Worm (Caenorhabditis elegans): Measurements from ENCODE around the gene F12A10.6.

Gene F12A10.6

ce11 chrII:5458683-5459410 lies 35.5 kb downstream of the F12A10.6 start:
- TF ChIP-seq fkh-3 (tag; optimal IDR thresholded peaks at IDR 0.05): no peak
- no peak for TF ChIP-seq lin-54 (GFP tag; optimal IDR thresholded peaks at IDR 0.05)
- no peak for TF ChIP-seq nhr-120 (GFP tag; IDR thresholded peaks at IDR 0.05)
- no peak for TF ChIP-seq let-607 (tag; optimal IDR thresholded peaks at IDR 0.05)
- TF ChIP-seq madf-3 (GFP tag; IDR thresholded peaks at IDR 0.05): 0 out of 2 replicates have a peak, but pooled peaks have one; percentile 46
- TF ChIP-seq lsl-1 (GFP tag; optimal IDR thresholded peaks at IDR 0.05): peak; percentile 80
- peak; percentile 57; the same call in 1 of the 2 replicates for TF ChIP-seq F33H1.4 (GFP tag; IDR thresholded peaks at IDR 0.05)
- no peak for TF ChIP-seq ztf-28 (GFP tag; IDR thresholded peaks at IDR 0.05)
- TF ChIP-seq gei-17 (GFP tag; optimal IDR thresholded peaks at IDR 0.05): no peak
- TF ChIP-seq xnd-1 (tag; optimal IDR thresholded peaks at IDR 0.05): peak; percentile 39
- no peak for TF ChIP-seq athp-1 (tag; optimal IDR thresholded peaks at IDR 0.05)
- TF ChIP-seq attf-3 (GFP tag; conservative IDR thresholded peaks at IDR 0.05): no peak
- no peak for TF ChIP-seq sptf-2 (GFP tag; optimal IDR thresholded peaks at IDR 0.05)

- TF ChIP-seq lin-26 (GFP tag; IDR thresholded peaks at IDR 0.05) (no peak), atf-7 (tag; optimal IDR thresholded peaks at IDR 0.05) (no peak), bed-1 (GFP tag; IDR thresholded peaks at IDR 0.05) (no peak), lsl-1 (GFP tag; optimal IDR thresholded peaks at IDR 0.05) (peak; percentile 93), hlh-26 (GFP tag; conservative IDR thresholded peaks at IDR 0.05) (no peak), let-607 (tag; optimal IDR thresholded peaks at IDR 0.05) (no peak), Y56A3A.18 (GFP tag; IDR thresholded peaks at IDR 0.05) (no peak), ztf-6 (GFP tag; IDR thresholded peaks at IDR 0.05) (no peak), pha-4 (tag; optimal IDR thresholded peaks at IDR 0.05) (no peak), nhr-120 (GFP tag; IDR thresholded peaks at IDR 0.05) (no peak), bed-2 (GFP tag; IDR thresholded peaks at IDR 0.05) (no peak), rpc-1 (optimal IDR thresholded peaks at IDR 0.05) (no peak), rpc-1 (tag; optimal IDR thresholded peaks at IDR 0.05) (no peak), sptf-2 (GFP tag; optimal IDR thresholded peaks at IDR 0.05) (no peak), sea-2 (GFP tag; IDR thresholded peaks at IDR 0.05) (no peak), ztf-25 (GFP tag; IDR thresholded peaks at IDR 0.05) (no peak), lin-35 (GFP tag; optimal IDR thresholded peaks at IDR 0.05) (peak in 2 of 3 experiments; percentile 34 to 52), madf-8 (GFP tag; conservative IDR thresholded peaks at IDR 0.05) (peak; percentile 68), T07F8.4 (tag; optimal IDR thresholded peaks at IDR 0.05) (no peak), aptf-2 (GFP tag; conservative IDR thresholded peaks at IDR 0.05) (no peak), snpc-1.3 (tag; optimal IDR thresholded peaks at IDR 0.05; ENCODE audit: insufficient read depth) (peak; percentile 76), madf-6 (GFP tag; IDR thresholded peaks at IDR 0.05) (peak; percentile 87), ets-4 (GFP tag; optimal IDR thresholded peaks at IDR 0.05) (no peak), dox-1 (GFP tag; IDR thresholded peaks at IDR 0.05) (no peak), Y95B8A.8 (GFP tag; IDR thresholded peaks at IDR 0.05) (no peak), ccch-3 (GFP tag; optimal IDR thresholded peaks at IDR 0.05) (no peak), somi-1 (GFP tag; optimal IDR thresholded peaks at IDR 0.05) (no peak), athp-1 (tag; optimal IDR thresholded peaks at IDR 0.05) (no peak), F55B11.4 (tag; optimal IDR thresholded peaks at IDR 0.05; ENCODE audit: borderline replicate concordance, insufficient read depth) (no peak), attf-6 (GFP tag; IDR thresholded peaks at IDR 0.05) (no peak), ztf-18 (tag; optimal IDR thresholded peaks at IDR 0.05) (no peak), nhr-90 (tag; optimal IDR thresholded peaks at IDR 0.05) (no peak), rcor-1 (GFP tag; IDR thresholded peaks at IDR 0.05) (peak; percentile 46; the same call in 1 of the 2 replicates), him-1 (tag; optimal IDR thresholded peaks at IDR 0.05) (peak; percentile 53), snpc-1.1 (tag; optimal IDR thresholded peaks at IDR 0.05; ENCODE audit: insufficient read depth) (no peak), F33H1.4 (GFP tag; IDR thresholded peaks at IDR 0.05) (peak; percentile 70), K11D2.4 (GFP tag; IDR thresholded peaks at IDR 0.05) (no peak)
These were observed 38.5 kb downstream of the F12A10.6 start, which contains the start of gene daz-1 for ce11 chrII:5455650-5456355. daz-1 (plus strand) TSS chrII:5456305.
